Worm (Caenorhabditis elegans) whole organism, L1 larva: Measurements from ENCODE around the gene Y57G11B.5.

ENCODE experiments used
- C04F5.9 ChIP-seq: sonication (generic microtip); optimal IDR thresholded peaks from 2 replicates; lab custom pipeline; 2016; ENCODE audit warnings: missing genetic modification characterization, missing compliant biosample characterization
- C16A3.4 ChIP-seq: fragments of 150-350 bp; optimal IDR thresholded peaks from 2 replicates; lab custom pipeline; 2014; ENCODE audit warnings: missing biosample characterization, missing genetic modification characterization
- C34B4.2 ChIP-seq: sonication (generic microtip); optimal IDR thresholded peaks from 2 replicates; lab custom pipeline; 2017; ENCODE audit warnings: mild to moderate bottlenecking, missing genetic modification characterization, missing compliant biosample characterization
- aha-1 ChIP-seq: fragments of 150-350 bp; optimal IDR thresholded peaks from 2 replicates; lab custom pipeline; 2014; ENCODE audit warnings: missing biosample characterization, missing genetic modification characterization
- blmp-1 ChIP-seq: fragments of 150-350 bp; optimal IDR thresholded peaks from 2 replicates; lab custom pipeline; 2014; ENCODE audit warnings: missing biosample characterization, missing genetic modification characterization
- ceh-82 ChIP-seq, 3 experiments: fragments of 150-350 bp in 1 of 3; sonication (generic microtip) in 2 of 3; optimal IDR thresholded peaks; 2 replicates each; lab custom pipeline; 2014 to 2017; ENCODE audit warnings: missing biosample characterization in 3 of 3, missing genetic modification characterization in 3 of 3
- ceh-88 ChIP-seq: fragments of 200-800 bp; sonication (Bioruptor generic); IDR thresholded peaks from 2 replicates; pipeline ENCODE4 v1.3.6; 2022; ENCODE audit warnings: missing genetic modification characterization, missing compliant biosample characterization
- ces-1 ChIP-seq: fragments of 150-350 bp; optimal IDR thresholded peaks from 2 replicates; lab custom pipeline; 2014; ENCODE audit warnings: missing biosample characterization, missing genetic modification reagents, missing genetic modification characterization
- dpl-1 ChIP-seq, 3 experiments: fragments of 150-350 bp in 2 of 3; sonication (generic microtip) in 1 of 3; optimal IDR thresholded peaks; 2 replicates each; lab custom pipeline; 2014 to 2017; ENCODE audit warnings: missing biosample characterization in 3 of 3, missing genetic modification characterization in 3 of 3, missing genetic modification reagents in 3 of 3
- dsc-1 ChIP-seq: sonication (generic microtip); optimal IDR thresholded peaks from 2 replicates; lab custom pipeline; 2016; ENCODE audit warnings: mild to moderate bottlenecking, missing genetic modification characterization, missing compliant biosample characterization
- efl-1 ChIP-seq, 4 experiments: fragments of 150-350 bp; optimal IDR thresholded peaks in 3 of 4; peaks in 1 of 4; 1 replicate in 1 of 4; 2 replicates in 3 of 4; lab custom pipeline; 2014; ENCODE audit warnings: missing biosample characterization in 2 of 4, missing genetic modification characterization in 2 of 4, missing genetic modification reagents in 2 of 4
- egl-27 ChIP-seq, 2 experiments: fragments of 150-350 bp in 1 of 2; sonication (generic microtip); optimal IDR thresholded peaks; 3 replicates each; lab custom pipeline; 2017 to 2018; ENCODE audit warnings: missing biosample characterization in 2 of 2, missing genetic modification characterization in 2 of 2, missing genetic modification reagents in 2 of 2
- ets-5 ChIP-seq: fragments of 200-800 bp; sonication (Bioruptor generic); IDR thresholded peaks from 2 replicates; pipeline ENCODE4 v1.3.6; 2022; ENCODE audit warnings: missing genetic modification characterization, missing compliant biosample characterization
- fkh-4 ChIP-seq: sonication (generic microtip); optimal IDR thresholded peaks from 2 replicates; lab custom pipeline; 2016; ENCODE audit warnings: missing compliant biosample characterization, missing genetic modification characterization, borderline replicate concordance
- fkh-8 ChIP-seq: sonication (generic microtip); optimal IDR thresholded peaks from 2 replicates; lab custom pipeline; 2016; ENCODE audit warnings: mild to moderate bottlenecking, missing genetic modification characterization, missing compliant biosample characterization
- fos-1 ChIP-seq: fragments of 150-350 bp; optimal IDR thresholded peaks from 2 replicates; lab custom pipeline; 2014; ENCODE audit warnings: missing biosample characterization, missing genetic modification characterization
- hpl-2 ChIP-seq: fragments of 150-350 bp; optimal IDR thresholded peaks from 2 replicates; lab custom pipeline; 2014; ENCODE audit warnings: missing biosample characterization, missing genetic modification reagents, missing genetic modification characterization
- lin-13 ChIP-seq: fragments of 150-350 bp; optimal IDR thresholded peaks from 2 replicates; lab custom pipeline; 2014; ENCODE audit warnings: missing biosample characterization, missing genetic modification reagents, missing genetic modification characterization
- lin-14 ChIP-seq: fragments of 200-800 bp; sonication (Bioruptor generic); optimal IDR thresholded peaks from 2 replicates; lab custom pipeline; 2018; ENCODE audit warnings: mild to moderate bottlenecking, missing genetic modification characterization, moderate library complexity, missing compliant biosample characterization
- lin-35 ChIP-seq, 2 experiments: fragments of 150-350 bp; optimal IDR thresholded peaks; 2 replicates each; lab custom pipeline; 2014; ENCODE audit warnings: missing biosample characterization in 2 of 2, missing genetic modification characterization in 2 of 2, missing genetic modification reagents in 2 of 2
- lin-39 ChIP-seq: fragments of 150-350 bp; optimal IDR thresholded peaks from 2 replicates; lab custom pipeline; 2014; ENCODE audit warnings: missing biosample characterization, missing genetic modification reagents, missing genetic modification characterization
- lsy-2 ChIP-seq, 2 experiments: fragments of 150-350 bp; optimal IDR thresholded peaks; 2 replicates each; lab custom pipeline; 2014; ENCODE audit warnings: missing biosample characterization in 2 of 2, missing genetic modification characterization in 2 of 2
- mdl-1 ChIP-seq, 2 experiments: fragments of 150-350 bp; optimal IDR thresholded peaks; 2 replicates each; lab custom pipeline; 2014 to 2017; ENCODE audit warnings: missing biosample characterization in 2 of 2, missing genetic modification characterization in 2 of 2, inconsistent platforms in 1 of 2
- mep-1 ChIP-seq: fragments of 150-350 bp; optimal IDR thresholded peaks from 2 replicates; lab custom pipeline; 2014; ENCODE audit warnings: missing biosample characterization, missing genetic modification characterization
- nhr-11 ChIP-seq: fragments of 150-350 bp; optimal IDR thresholded peaks from 2 replicates; lab custom pipeline; 2014; ENCODE audit warnings: missing biosample characterization, missing genetic modification characterization
- nhr-19 ChIP-seq: fragments of 200-800 bp; sonication (Bioruptor generic); conservative IDR thresholded peaks from 2 replicates; pipeline ENCODE4 v1.3.6; 2022; ENCODE audit warnings: missing genetic modification characterization, missing compliant biosample characterization
- nhr-20 ChIP-seq: sonication (generic microtip); optimal IDR thresholded peaks from 2 replicates; lab custom pipeline; 2016; ENCODE audit warnings: mild to moderate bottlenecking, missing genetic modification characterization, missing compliant biosample characterization
- nhr-28 ChIP-seq: fragments of 150-350 bp; optimal IDR thresholded peaks from 2 replicates; lab custom pipeline; 2014; ENCODE audit warnings: missing biosample characterization, missing genetic modification characterization
- nhr-47 ChIP-seq: sonication (generic microtip); optimal IDR thresholded peaks from 2 replicates; lab custom pipeline; 2016; ENCODE audit warnings: mild to moderate bottlenecking, missing genetic modification characterization, moderate library complexity, missing compliant biosample characterization
- nhr-71 ChIP-seq: sonication (generic microtip); optimal IDR thresholded peaks from 2 replicates; lab custom pipeline; 2016; ENCODE audit warnings: mild to moderate bottlenecking, missing genetic modification characterization, moderate library complexity, missing compliant biosample characterization
- nhr-84 ChIP-seq: sonication (generic microtip); optimal IDR thresholded peaks from 2 replicates; lab custom pipeline; 2017; ENCODE audit warnings: missing biosample characterization, missing genetic modification characterization
- nhr-85 ChIP-seq: sonication (generic microtip); peaks from one replicate; lab custom pipeline; 2016; ENCODE audit warnings: missing genetic modification characterization, inconsistent platforms, missing compliant biosample characterization
- skn-1 ChIP-seq: fragments of 150-350 bp; optimal IDR thresholded peaks from 2 replicates; lab custom pipeline; 2014; ENCODE audit warnings: missing biosample characterization, missing genetic modification characterization
- snu-23 ChIP-seq: sonication (generic microtip); optimal IDR thresholded peaks from 2 replicates; lab custom pipeline; 2016; ENCODE audit warnings: missing genetic modification characterization, missing compliant biosample characterization
- sox-4 ChIP-seq: sonication (generic microtip); optimal IDR thresholded peaks from 2 replicates; lab custom pipeline; 2016; ENCODE audit warnings: missing genetic modification characterization, missing compliant biosample characterization
- swsn-7 ChIP-seq: sonication (generic microtip); optimal IDR thresholded peaks from 2 replicates; lab custom pipeline; 2016; ENCODE audit warnings: missing genetic modification characterization, missing compliant biosample characterization
- tbx-2 ChIP-seq: sonication (generic microtip); optimal IDR thresholded peaks from 2 replicates; lab custom pipeline; 2016; ENCODE audit warnings: missing genetic modification characterization, missing compliant biosample characterization
- unc-130 ChIP-seq: fragments of 150-350 bp; optimal IDR thresholded peaks from 2 replicates; lab custom pipeline; 2017; ENCODE audit warnings: missing biosample characterization, missing genetic modification characterization, inconsistent platforms
- unc-62 ChIP-seq: fragments of 150-350 bp; optimal IDR thresholded peaks from 2 replicates; lab custom pipeline; 2014; ENCODE audit warnings: missing biosample characterization, missing genetic modification reagents, missing genetic modification characterization
- xbp-1 ChIP-seq: sonication (generic microtip); optimal IDR thresholded peaks from 2 replicates; lab custom pipeline; 2016; ENCODE audit warnings: missing genetic modification characterization, missing compliant biosample characterization
- zip-4 ChIP-seq: fragments of 200-800 bp; sonication (Bioruptor generic); optimal IDR thresholded peaks from 2 replicates; lab custom pipeline; 2018; ENCODE audit warnings: mild to moderate bottlenecking, missing genetic modification characterization, moderate library complexity, missing compliant biosample characterization
- ztf-4 ChIP-seq: fragments of 150-350 bp; optimal IDR thresholded peaks from 2 replicates; lab custom pipeline; 2014; ENCODE audit warnings: missing biosample characterization, missing genetic modification characterization

Gene Y57G11B.5

ce11 chrIV:14605143-14605542, 30.5 kb downstream of the Y57G11B.5 start:
- peak; percentile 38 for TF ChIP-seq nhr-20 (tag; lab: Kevin White, UChicago)
- no peak for TF ChIP-seq ets-5 (GFP tag; lab: Robert Waterston, UW)
- TF ChIP-seq nhr-28 (tag; lab: Kevin White, UChicago): no peak
- TF ChIP-seq lin-14 (GFP tag; lab: Kevin White, UChicago): peak; percentile 54
- TF ChIP-seq blmp-1 (tag; lab: Kevin White, UChicago): peak; percentile 78
- no peak for TF ChIP-seq nhr-47 (tag; lab: Kevin White, UChicago)
- TF ChIP-seq lin-39 (tag; lab: Kevin White, UChicago): no peak
- no peak for TF ChIP-seq zip-4 (GFP tag; lab: Kevin White, UChicago)
- no peak for TF ChIP-seq ces-1
- peak; percentile 20 for TF ChIP-seq nhr-71 (tag; lab: Kevin White, UChicago)
- no peak for TF ChIP-seq C04F5.9 (tag; lab: Kevin White, UChicago)
- no peak for TF ChIP-seq lin-13 (GFP tag; lab: Kevin White, UChicago)

ce11 chrIV:14606469-14606868, 31.9 kb downstream of the Y57G11B.5 start:
- TF ChIP-seq ceh-88 (GFP tag; lab: Robert Waterston, UW) (no peak), lin-39 (tag; lab: Kevin White, UChicago) (peak; percentile 22), mep-1 (tag; lab: Kevin White, UChicago) (peak; percentile 51), fos-1 (tag; lab: Kevin White, UChicago) (peak; percentile 7), nhr-11 (tag; lab: Kevin White, UChicago) (peak; percentile 14), C04F5.9 (tag; lab: Kevin White, UChicago) (no peak), lin-14 (GFP tag; lab: Kevin White, UChicago) (peak; percentile 86), lsy-2 (tag; optimal IDR thresholded peaks at IDR 0.05; lab: Kevin White, UChicago) (peak; percentile 27 to 35), C16A3.4 (tag; lab: Kevin White, UChicago) (peak; percentile 15), nhr-71 (tag; lab: Kevin White, UChicago) (peak; percentile 96), C34B4.2 (tag; lab: Kevin White, UChicago) (no peak), blmp-1 (tag; lab: Kevin White, UChicago) (peak; percentile 2), egl-27 (tag; optimal IDR thresholded peaks at IDR 0.05; lab: Kevin White, UChicago) (peak in 1 of 2 experiments; percentile 6), skn-1 (tag; lab: Kevin White, UChicago) (peak; percentile 26), nhr-84 (no peak), nhr-20 (tag; lab: Kevin White, UChicago) (peak; percentile 77), aha-1 (tag; lab: Kevin White, UChicago) (no peak), fkh-4 (tag; lab: Kevin White, UChicago) (peak; percentile 56), xbp-1 (tag; lab: Kevin White, UChicago) (peak; percentile 5), hpl-2 (GFP tag; lab: Kevin White, UChicago) (no peak), nhr-47 (tag; lab: Kevin White, UChicago) (peak; percentile 50), ceh-82 (tag; optimal IDR thresholded peaks at IDR 0.05; lab: Kevin White, UChicago) (peak in 1 of 3 experiments; percentile 33), mdl-1 (tag; optimal IDR thresholded peaks at IDR 0.05; lab: Kevin White, UChicago) (peak in 1 of 2 experiments; percentile 3), unc-62 (GFP tag; lab: Kevin White, UChicago) (no peak), ztf-4 (tag; lab: Kevin White, UChicago) (peak; percentile 58), tbx-2 (tag; lab: Kevin White, UChicago) (peak; percentile 14), nhr-19 (GFP tag; lab: Robert Waterston, UW) (peak; percentile 60), nhr-85 (tag; lab: Kevin White, UChicago) (peak; percentile 57), snu-23 (peak; percentile 42), lin-35 (GFP tag; optimal IDR thresholded peaks at IDR 0.05; lab: Kevin White, UChicago) (peak in 1 of 2 experiments; percentile 12), dsc-1 (tag; lab: Kevin White, UChicago) (peak; percentile 82), sox-4 (tag; lab: Kevin White, UChicago) (peak; percentile 20), efl-1 (optimal IDR thresholded peaks at IDR 0.05; lab: Kevin White, UChicago) (peak in 1 of 2 experiments; percentile 18), efl-1 (GFP tag; optimal IDR thresholded peaks at IDR 0.05 in 1 of 2; lab: Kevin White, UChicago) (no peak), unc-130 (tag; lab: Kevin White, UChicago) (no peak), fkh-8 (tag; lab: Kevin White, UChicago) (peak; percentile 48), swsn-7 (tag; lab: Kevin White, UChicago) (peak; percentile 34), dpl-1 (GFP tag; optimal IDR thresholded peaks at IDR 0.05; lab: Kevin White, UChicago) (peak in 1 of 3 experiments; percentile 6)
